ENCODE assay signal across 6 worm cellular contexts in the genomic region with DNA sequence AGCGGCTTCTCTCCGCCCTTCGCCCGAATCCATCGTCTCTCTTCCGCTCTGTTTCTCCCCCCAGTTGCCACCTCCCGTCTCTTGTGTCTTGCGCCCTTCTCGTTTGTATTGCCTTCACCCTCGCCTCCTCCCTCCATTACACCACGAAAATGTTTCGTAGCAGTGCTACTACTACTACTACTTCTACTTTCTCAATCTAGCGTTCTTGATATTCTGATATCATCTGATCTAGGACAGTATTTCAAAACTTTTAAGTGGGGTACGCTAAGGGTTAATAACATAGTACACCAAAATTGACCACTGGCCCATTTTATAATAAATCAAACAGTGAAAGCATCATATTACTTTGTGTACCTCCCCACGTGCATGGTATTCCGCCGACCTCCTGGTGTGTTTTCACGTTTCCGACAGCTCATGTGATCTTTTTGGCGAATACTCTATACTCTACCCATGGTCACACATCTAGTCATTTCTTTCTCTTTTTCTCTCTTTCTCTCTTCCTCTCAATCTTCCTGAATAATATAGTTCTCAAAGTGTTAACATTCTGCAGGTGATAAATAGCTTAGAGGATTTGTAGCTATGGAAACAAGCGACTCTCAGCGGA.
A peak's percentile ranks its signal among the peaks of the same experiment; 100 is the strongest.
TF ChIP-seq lines count a peak whose summit lies in the region.

A gene (plus strand): TSS at position 551 of the 604 bp plus-strand sequence.

TF ChIP-seq in whole organism, L1 larva, 84 proteins besides CTCF, POLR2A, EP300 and RAD21 (continues in another document):
- TF ChIP-seq nhr-84 (tag; optimal IDR thresholded peaks at IDR 0.05; lab: Kevin White, UChicago) = no peak
- TF ChIP-seq mdl-1 (tag; optimal IDR thresholded peaks at IDR 0.05; lab: Kevin White, UChicago) = peak in 1 of 2 experiments; percentile 90
- TF ChIP-seq pax-3 (tag; optimal IDR thresholded peaks at IDR 0.05; lab: Kevin White, UChicago) = peak; percentile 1
- TF ChIP-seq fkh-4 (tag; optimal IDR thresholded peaks at IDR 0.05; lab: Kevin White, UChicago; ENCODE audit: borderline replicate concordance) = no peak
- TF ChIP-seq zip-4 (GFP tag; optimal IDR thresholded peaks at IDR 0.05; lab: Kevin White, UChicago) = no peak
- TF ChIP-seq unc-86 (tag; optimal IDR thresholded peaks at IDR 0.05; lab: Kevin White, UChicago) = no peak
- no peak for TF ChIP-seq unc-30 (tag; optimal IDR thresholded peaks at IDR 0.05; lab: Kevin White, UChicago)
- no peak for TF ChIP-seq tbx-2 (tag; optimal IDR thresholded peaks at IDR 0.05; lab: Kevin White, UChicago)
- TF ChIP-seq jun-1 (tag; optimal IDR thresholded peaks at IDR 0.05; lab: Kevin White, UChicago) = no peak
- peak; percentile 43 for TF ChIP-seq nhr-19 (GFP tag; conservative IDR thresholded peaks at IDR 0.05; lab: Robert Waterston, UW)
- TF ChIP-seq Y116A8C.19 (tag; optimal IDR thresholded peaks at IDR 0.05; lab: Kevin White, UChicago; ENCODE audit: borderline replicate concordance) = no peak
- no peak for TF ChIP-seq mef-2 (tag; optimal IDR thresholded peaks at IDR 0.05; lab: Kevin White, UChicago)
- no peak for TF ChIP-seq nhr-12 (tag; optimal IDR thresholded peaks at IDR 0.05; lab: Kevin White, UChicago)
- TF ChIP-seq mab-9 (GFP tag; IDR thresholded peaks at IDR 0.05; lab: Robert Waterston, UW) = no peak

TF ChIP-seq in whole organism, L2 larva, 48 proteins besides CTCF, POLR2A, EP300 and RAD21:
- TF ChIP-seq sma-9 (GFP tag; optimal IDR thresholded peaks at IDR 0.05; lab: Kevin White, UChicago) (peak; percentile 13), sma-9 (tag; optimal IDR thresholded peaks at IDR 0.05; lab: Kevin White, UChicago) (no peak), egl-27 (tag; optimal IDR thresholded peaks at IDR 0.05; lab: Kevin White, UChicago) (no peak), skn-1 (tag; optimal IDR thresholded peaks at IDR 0.05; lab: Kevin White, UChicago) (no peak), unc-55 (GFP tag; optimal IDR thresholded peaks at IDR 0.05; lab: Kevin White, UChicago) (no peak), C34F6.9 (tag; optimal IDR thresholded peaks at IDR 0.05; lab: Kevin White, UChicago) (peak; percentile 56), nhr-129 (tag; optimal IDR thresholded peaks at IDR 0.05; lab: Kevin White, UChicago) (peak; percentile 93), R02D3.7 (tag; optimal IDR thresholded peaks at IDR 0.05; lab: Kevin White, UChicago) (no peak), nhr-6 (tag; optimal IDR thresholded peaks at IDR 0.05; lab: Kevin White, UChicago) (no peak), nhr-25 (tag; optimal IDR thresholded peaks at IDR 0.05; lab: Kevin White, UChicago) (peak; percentile 42), lsy-2 (tag; optimal IDR thresholded peaks at IDR 0.05; lab: Kevin White, UChicago) (peak in 1 of 2 experiments; percentile 11), mbf-1 (tag; optimal IDR thresholded peaks at IDR 0.05; lab: Kevin White, UChicago) (no peak), ama-1 (optimal IDR thresholded peaks at IDR 0.05; lab: Kevin White, UChicago) (no peak), Y55F3AM.14 (GFP tag; optimal IDR thresholded peaks at IDR 0.05; lab: Kevin White, UChicago) (no peak), ztf-1 (GFP tag; conservative IDR thresholded peaks at IDR 0.05; lab: Robert Waterston, UW) (no peak)

TF ChIP-seq in whole organism, L3 larva, 47 proteins besides CTCF, POLR2A, EP300 and RAD21 (continues in another document):
- TF ChIP-seq lsy-12 (tag; optimal IDR thresholded peaks at IDR 0.05; lab: Kevin White, UChicago) (no peak), skn-1 (tag; optimal IDR thresholded peaks at IDR 0.05; lab: Kevin White, UChicago) (no peak), lin-39 (tag; optimal IDR thresholded peaks at IDR 0.05; lab: Kevin White, UChicago) (peak; percentile 12), unc-62 (GFP tag; optimal IDR thresholded peaks at IDR 0.05; lab: Kevin White, UChicago) (no peak), nhr-76 (tag; optimal IDR thresholded peaks at IDR 0.05; lab: Kevin White, UChicago) (no peak), nfya-1 (tag; optimal IDR thresholded peaks at IDR 0.05; lab: Kevin White, UChicago; ENCODE audit: insufficient read depth) (peak; percentile 20), ama-1 (optimal IDR thresholded peaks at IDR 0.05; lab: Kevin White, UChicago) (no peak), mdl-1 (tag; optimal IDR thresholded peaks at IDR 0.05; lab: Kevin White, UChicago) (no peak), egl-5 (tag; optimal IDR thresholded peaks at IDR 0.05; lab: Kevin White, UChicago) (no peak), nhr-11 (tag; optimal IDR thresholded peaks at IDR 0.05; lab: Kevin White, UChicago) (no peak), fkh-10 (GFP tag; optimal IDR thresholded peaks at IDR 0.05; lab: Kevin White, UChicago) (no peak), fkh-2 (tag; optimal IDR thresholded peaks at IDR 0.05; lab: Kevin White, UChicago) (no peak), pha-4 (tag; optimal IDR thresholded peaks at IDR 0.05; lab: Kevin White, UChicago) (peak; percentile 22), sea-2 (GFP tag; optimal IDR thresholded peaks at IDR 0.05; lab: Kevin White, UChicago) (no peak), eor-1 (tag; optimal IDR thresholded peaks at IDR 0.05; lab: Kevin White, UChicago) (no peak)

TF ChIP-seq in whole organism, L4 larva, 104 proteins besides CTCF, POLR2A, EP300 and RAD21:
- no peak for TF ChIP-seq lin-13 (GFP tag; optimal IDR thresholded peaks at IDR 0.05; lab: Kevin White, UChicago)
- no peak for TF ChIP-seq fkh-10 (GFP tag; optimal IDR thresholded peaks at IDR 0.05; lab: Kevin White, UChicago)
- TF ChIP-seq mdl-1 (tag; optimal IDR thresholded peaks at IDR 0.05; lab: Kevin White, UChicago) = peak in 1 of 2 experiments; percentile 7
- TF ChIP-seq aha-1 (tag; lab: Kevin White, UChicago) = peak; percentile 21
- TF ChIP-seq dmd-6 (GFP tag; IDR thresholded peaks at IDR 0.05; lab: Robert Waterston, UW) = no peak
- TF ChIP-seq hlh-30 (tag; optimal IDR thresholded peaks at IDR 0.05; lab: Kevin White, UChicago; ENCODE audit: insufficient read depth) = peak; percentile 87
- no peak for TF ChIP-seq nhr-6 (tag; optimal IDR thresholded peaks at IDR 0.05; lab: Kevin White, UChicago)
- TF ChIP-seq ctbp-1 (GFP tag; IDR thresholded peaks at IDR 0.05; lab: Robert Waterston, UW) = 0 out of 2 replicates have a peak, but pooled peaks have one; percentile 20
- no peak for TF ChIP-seq unc-39 (tag; optimal IDR thresholded peaks at IDR 0.05; lab: Kevin White, UChicago)
- TF ChIP-seq nhr-11 (tag; optimal IDR thresholded peaks at IDR 0.05; lab: Kevin White, UChicago) = peak; percentile 0
- TF ChIP-seq unc-62 (GFP tag; optimal IDR thresholded peaks at IDR 0.05 in 1 of 2; lab: Kevin White, UChicago) = peak in 1 of 2 experiments; percentile 92
- no peak for TF ChIP-seq unc-62 (tag; optimal IDR thresholded peaks at IDR 0.05; lab: Kevin White, UChicago)
- no peak for TF ChIP-seq lin-15B (tag; optimal IDR thresholded peaks at IDR 0.05; lab: Kevin White, UChicago)

TF ChIP-seq in whole organism, late embryonic, 69 proteins besides CTCF, POLR2A, EP300 and RAD21 (continues in another document):
- TF ChIP-seq ceh-45 (GFP tag; IDR thresholded peaks at IDR 0.05; lab: Robert Waterston, UW) (no peak), eyg-1 (tag; optimal IDR thresholded peaks at IDR 0.05; lab: Kevin White, UChicago) (peak; percentile 23), ahr-1 (tag; optimal IDR thresholded peaks at IDR 0.05; lab: Kevin White, UChicago) (no peak), ceh-14 (tag; optimal IDR thresholded peaks at IDR 0.05; lab: Kevin White, UChicago) (peak; percentile 53), fkh-6 (tag; optimal IDR thresholded peaks at IDR 0.05; lab: Kevin White, UChicago) (no peak), hlh-30 (tag; optimal IDR thresholded peaks at IDR 0.05; lab: Kevin White, UChicago; ENCODE audit: insufficient read depth) (peak; percentile 54), pag-3 (tag; optimal IDR thresholded peaks at IDR 0.05; lab: Kevin White, UChicago; ENCODE audit: borderline replicate concordance) (peak; percentile 1), pat-9 (tag; optimal IDR thresholded peaks at IDR 0.05; lab: Kevin White, UChicago) (no peak), sdc-2 (tag; optimal IDR thresholded peaks at IDR 0.05; lab: Kevin White, UChicago) (no peak), gmeb-2 (tag; optimal IDR thresholded peaks at IDR 0.05; lab: Kevin White, UChicago) (no peak), nfya-1 (tag; optimal IDR thresholded peaks at IDR 0.05; lab: Kevin White, UChicago) (peak; percentile 32), dve-1 (tag; optimal IDR thresholded peaks at IDR 0.05; lab: Kevin White, UChicago) (no peak), ceh-24 (tag; optimal IDR thresholded peaks at IDR 0.05; lab: Kevin White, UChicago) (no peak), ceh-34 (tag; optimal IDR thresholded peaks at IDR 0.05; lab: Kevin White, UChicago) (peak; percentile 83), unc-42 (tag; optimal IDR thresholded peaks at IDR 0.05; lab: Kevin White, UChicago) (peak; percentile 8), K02D7.2 (tag; optimal IDR thresholded peaks at IDR 0.05; lab: Kevin White, UChicago) (no peak), ref-2 (tag; optimal IDR thresholded peaks at IDR 0.05; lab: Kevin White, UChicago) (peak; percentile 48), C08G9.2 (tag; optimal IDR thresholded peaks at IDR 0.05; lab: Kevin White, UChicago) (no peak)

TF ChIP-seq in whole organism, mixed stage, embryonic, 35 proteins besides CTCF, POLR2A, EP300 and RAD21:
- TF ChIP-seq blmp-1 (tag; optimal IDR thresholded peaks at IDR 0.05; lab: Kevin White, UChicago) (peak; percentile 1), unc-39 (tag; optimal IDR thresholded peaks at IDR 0.05; lab: Kevin White, UChicago) (no peak), mls-2 (tag; optimal IDR thresholded peaks at IDR 0.05; lab: Kevin White, UChicago) (no peak)
